Fruit fly (Drosophila melanogaster) S2 (cell line): ENCODE data around the gene can.

Experiments
- CG8478 ChIP-seq: fragments of >200 bp; optimal IDR thresholded peaks from 2 replicates; lab custom pipeline; 2018
- CTCF ChIP-seq, 2 experiments: fragments of >200 bp; optimal IDR thresholded peaks; 2 replicates each; lab custom pipeline; 2018

DNA sequence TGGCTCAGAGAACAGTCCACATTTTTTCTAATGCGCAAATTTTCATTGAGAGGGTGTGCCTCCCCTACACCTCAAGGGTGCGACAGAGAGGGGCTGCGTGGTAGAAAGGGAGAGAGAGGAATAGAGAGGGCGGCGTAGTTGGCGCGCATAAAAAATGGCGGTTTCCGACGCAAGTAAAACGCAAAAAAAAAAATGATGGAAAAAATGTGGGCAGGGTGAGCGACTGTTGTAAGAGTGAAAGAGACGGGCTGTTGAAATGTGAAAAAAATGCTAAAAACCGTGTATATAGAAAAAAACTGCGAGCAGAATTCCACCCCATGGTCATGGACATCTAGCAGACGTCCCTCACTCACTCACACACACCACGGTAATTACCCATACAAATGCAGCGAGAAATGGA lies 40.9 kb downstream of the can start:
- TF ChIP-seq CG8478 (lab: Kevin White, UChicago) (no peak), CTCF (optimal IDR thresholded peaks at IDR 0.05; lab: Kevin White, UChicago) (no peak)
